Fruit fly (Drosophila melanogaster): ENCODE results near the gene GatA.

The GatA gene

dm6 chr3R:18995556-18996272 is 32.9 kb downstream of the GatA start (continued):
- peak; percentile 83 for TF ChIP-seq CG7839 (tag; optimal IDR thresholded peaks at IDR 0.05)
- peak; percentile 73 for TF ChIP-seq CG4707 (GFP tag; optimal IDR thresholded peaks at IDR 0.05)
- peak; percentile 73 for TF ChIP-seq danr (GFP tag; IDR thresholded peaks at IDR 0.05)
- peak; percentile 61 for TF ChIP-seq trem (tag; optimal IDR thresholded peaks at IDR 0.05)
- peak; percentile 72 for TF ChIP-seq CG9727 (GFP tag; optimal IDR thresholded peaks at IDR 0.05)
- no peak for TF ChIP-seq ERR (GFP tag; optimal IDR thresholded peaks at IDR 0.05)
- no peak for TF ChIP-seq HLH4C (GFP tag; IDR thresholded peaks at IDR 0.05; ENCODE audit: partially characterized antibody)
- TF ChIP-seq gce (GFP tag; IDR thresholded peaks at IDR 0.05), result peak; percentile 65; the same call in 1 of the 3 replicates
- peak; percentile 39 for TF ChIP-seq CG4617 (GFP tag; optimal IDR thresholded peaks at IDR 0.05; ENCODE audit: borderline replicate concordance)
- TF ChIP-seq sqz (GFP tag; optimal IDR thresholded peaks at IDR 0.05), result peak; percentile 28
- TF ChIP-seq Nf-YA (GFP tag; IDR thresholded peaks at IDR 0.05), result peak; percentile 51; the same call in 1 of the 2 replicates
- TF ChIP-seq Sin3A (optimal IDR thresholded peaks at IDR 0.05), result no peak
- TF ChIP-seq stc (GFP tag; IDR thresholded peaks at IDR 0.05), result peak; percentile 85
- TF ChIP-seq salm (tag; optimal IDR thresholded peaks at IDR 0.05), result peak; percentile 48
- TF ChIP-seq grn (GFP tag; optimal IDR thresholded peaks at IDR 0.05), result no peak
- TF ChIP-seq sens-2 (GFP tag; IDR thresholded peaks at IDR 0.05), result peak; percentile 86
- TF ChIP-seq otp (GFP tag; IDR thresholded peaks at IDR 0.05), result peak; percentile 85
- no peak for TF ChIP-seq Taf1 (GFP tag; IDR thresholded peaks at IDR 0.05)
- no peak for TF ChIP-seq CG16813 (GFP tag; IDR thresholded peaks at IDR 0.05; ENCODE audit: partially characterized antibody)
- peak; percentile 22 for TF ChIP-seq caup (GFP tag; optimal IDR thresholded peaks at IDR 0.05; ENCODE audit: severe bottlenecking)
- peak; percentile 77 for TF ChIP-seq D19A (tag; optimal IDR thresholded peaks at IDR 0.05)
- TF ChIP-seq CG9817 (tag; optimal IDR thresholded peaks at IDR 0.05), result peak; percentile 33
- peak; percentile 97 for TF ChIP-seq nau (GFP tag; optimal IDR thresholded peaks at IDR 0.05)
- TF ChIP-seq Nf-YC (tag; optimal IDR thresholded peaks at IDR 0.05), result peak; percentile 1
- TF ChIP-seq MTF-1 (GFP tag; optimal IDR thresholded peaks at IDR 0.05; ENCODE audit: borderline replicate concordance), result peak; percentile 25
- TF ChIP-seq CG12155 (GFP tag; optimal IDR thresholded peaks at IDR 0.05), result peak; percentile 33
- peak; percentile 35; the same call in 1 of the 2 replicates for TF ChIP-seq Rfx (GFP tag; IDR thresholded peaks at IDR 0.05)
- peak in 1 of 2 experiments; percentile 73 for TF ChIP-seq Eip74EF (GFP tag; optimal IDR thresholded peaks at IDR 0.05)
- peak; percentile 83 for TF ChIP-seq CG1024 (GFP tag; IDR thresholded peaks at IDR 0.05)
- TF ChIP-seq HmgD (GFP tag; optimal IDR thresholded peaks at IDR 0.05), result no peak
- TF ChIP-seq CG9609 (GFP tag; optimal IDR thresholded peaks at IDR 0.05), result peak; percentile 2
- peak; percentile 88 for TF ChIP-seq CG18262 (tag; optimal IDR thresholded peaks at IDR 0.05)
- no peak for TF ChIP-seq CG13287 (GFP tag; IDR thresholded peaks at IDR 0.05; ENCODE audit: partially characterized antibody)
- TF ChIP-seq ftz-f1 (GFP tag; optimal IDR thresholded peaks at IDR 0.05), result no peak
- peak in 1 of 2 experiments; percentile 60 for TF ChIP-seq Hr78 (GFP tag; optimal IDR thresholded peaks at IDR 0.05)
- no peak for TF ChIP-seq sima (GFP tag; optimal IDR thresholded peaks at IDR 0.05)
- TF ChIP-seq ATbp (GFP tag; optimal IDR thresholded peaks at IDR 0.05), result peak; percentile 84
- TF ChIP-seq CG15269 (tag; optimal IDR thresholded peaks at IDR 0.05), result peak; percentile 63
- TF ChIP-seq CG12942 (GFP tag; optimal IDR thresholded peaks at IDR 0.05), result peak; percentile 63
- TF ChIP-seq her (GFP tag; optimal IDR thresholded peaks at IDR 0.05), result peak; percentile 2
- TF ChIP-seq da (GFP tag; optimal IDR thresholded peaks at IDR 0.05), result peak; percentile 45
- TF ChIP-seq Optix (GFP tag; IDR thresholded peaks at IDR 0.05), result peak; percentile 69; the same call in 2 of the 3 replicates
- TF ChIP-seq zf30C (GFP tag; optimal IDR thresholded peaks at IDR 0.05), result peak; percentile 28
- TF ChIP-seq CG13894 (tag; optimal IDR thresholded peaks at IDR 0.05), result no peak
- peak; percentile 57 for TF ChIP-seq CG2202 (tag; optimal IDR thresholded peaks at IDR 0.05)
- no peak for TF ChIP-seq Adf1 (GFP tag; IDR thresholded peaks at IDR 0.05)
- TF ChIP-seq vfl (GFP tag; optimal IDR thresholded peaks at IDR 0.05), result no peak
- peak; percentile 40 for TF ChIP-seq mam (GFP tag; optimal IDR thresholded peaks at IDR 0.05)
- TF ChIP-seq Hmx (GFP tag; optimal IDR thresholded peaks at IDR 0.05), result no peak
